Worm (Caenorhabditis elegans) whole organism, L1 larva: ENCODE data around the gene F53F8.5.
A peak's percentile ranks its signal among the peaks of the same experiment; 100 is the strongest.

Source experiments
- C04F5.9 ChIP-seq: sonication (generic microtip); optimal IDR thresholded peaks from 2 replicates; lab custom pipeline; 2016; ENCODE audit warnings: missing genetic modification characterization, missing compliant biosample characterization
- C16A3.4 ChIP-seq: fragments of 150-350 bp; optimal IDR thresholded peaks from 2 replicates; lab custom pipeline; 2014; ENCODE audit warnings: missing biosample characterization, missing genetic modification characterization
- alr-1 ChIP-seq: fragments of 200-800 bp; sonication (Bioruptor generic); optimal IDR thresholded peaks from 2 replicates; lab custom pipeline; 2018; ENCODE audit warnings: borderline replicate concordance, mild to moderate bottlenecking, missing genetic modification characterization, missing compliant biosample characterization
- ceh-82 ChIP-seq, 3 experiments: fragments of 150-350 bp in 1 of 3; sonication (generic microtip) in 2 of 3; optimal IDR thresholded peaks; 2 replicates each; lab custom pipeline; 2014 to 2017; ENCODE audit warnings: missing biosample characterization in 3 of 3, missing genetic modification characterization in 3 of 3
- ceh-88 ChIP-seq: fragments of 200-800 bp; sonication (Bioruptor generic); IDR thresholded peaks from 2 replicates; pipeline ENCODE4 v1.3.6; 2022; ENCODE audit warnings: missing genetic modification characterization, missing compliant biosample characterization
- dpl-1 ChIP-seq, 3 experiments: fragments of 150-350 bp in 2 of 3; sonication (generic microtip) in 1 of 3; optimal IDR thresholded peaks; 2 replicates each; lab custom pipeline; 2014 to 2017; ENCODE audit warnings: missing biosample characterization in 3 of 3, missing genetic modification characterization in 3 of 3, missing genetic modification reagents in 3 of 3
- efl-1 ChIP-seq, 4 experiments: fragments of 150-350 bp; optimal IDR thresholded peaks in 3 of 4; peaks in 1 of 4; 1 replicate in 1 of 4; 2 replicates in 3 of 4; lab custom pipeline; 2014; ENCODE audit warnings: missing biosample characterization in 2 of 4, missing genetic modification characterization in 2 of 4, missing genetic modification reagents in 2 of 4
- egl-13 ChIP-seq: sonication (generic microtip); optimal IDR thresholded peaks from 2 replicates; lab custom pipeline; 2016; ENCODE audit warnings: missing genotype, missing genetic modification reagents, missing genetic modification characterization, missing compliant biosample characterization
- egl-27 ChIP-seq, 2 experiments: fragments of 150-350 bp in 1 of 2; sonication (generic microtip); optimal IDR thresholded peaks; 3 replicates each; lab custom pipeline; 2017 to 2018; ENCODE audit warnings: missing biosample characterization in 2 of 2, missing genetic modification characterization in 2 of 2, missing genetic modification reagents in 2 of 2
- elt-2 ChIP-seq: sonication (generic microtip); optimal IDR thresholded peaks from 2 replicates; lab custom pipeline; 2016; ENCODE audit warnings: missing genetic modification characterization, mild to moderate bottlenecking, inconsistent platforms, missing compliant biosample characterization, missing genetic modification reagents
- elt-3 ChIP-seq, 6 experiments: fragments of 150-350 bp in 1 of 6; sonication (generic microtip); optimal IDR thresholded peaks; 2 replicates each; lab custom pipeline; 2017 to 2018; ENCODE audit warnings: missing biosample characterization in 6 of 6, missing genetic modification characterization in 6 of 6, inconsistent platforms in 1 of 6
- ets-5 ChIP-seq: fragments of 200-800 bp; sonication (Bioruptor generic); IDR thresholded peaks from 2 replicates; pipeline ENCODE4 v1.3.6; 2022; ENCODE audit warnings: missing genetic modification characterization, missing compliant biosample characterization
- fkh-10 ChIP-seq: sonication (generic microtip); optimal IDR thresholded peaks from 2 replicates; lab custom pipeline; 2017; ENCODE audit warnings: missing biosample characterization, missing genetic modification reagents, missing genetic modification characterization
- fkh-8 ChIP-seq: sonication (generic microtip); optimal IDR thresholded peaks from 2 replicates; lab custom pipeline; 2016; ENCODE audit warnings: mild to moderate bottlenecking, missing genetic modification characterization, missing compliant biosample characterization
- fos-1 ChIP-seq: fragments of 150-350 bp; optimal IDR thresholded peaks from 2 replicates; lab custom pipeline; 2014; ENCODE audit warnings: missing biosample characterization, missing genetic modification characterization
- grh-1 ChIP-seq: fragments of 200-800 bp; sonication (Bioruptor generic); IDR thresholded peaks from 2 replicates; pipeline ENCODE4 v1.3.6; 2022; ENCODE audit warnings: missing genetic modification reagents, missing genetic modification characterization, missing compliant biosample characterization
- hlh-17 ChIP-seq: fragments of 200-800 bp; sonication (Bioruptor generic); optimal IDR thresholded peaks from 2 replicates; lab custom pipeline; 2018; ENCODE audit warnings: missing genetic modification characterization, mild to moderate bottlenecking, missing compliant biosample characterization, moderate library complexity, borderline replicate concordance
- hlh-4 ChIP-seq: sonication (generic microtip); optimal IDR thresholded peaks from 2 replicates; lab custom pipeline; 2016; ENCODE audit warnings: mild to moderate bottlenecking, missing genetic modification characterization, missing compliant biosample characterization
- hpl-2 ChIP-seq: fragments of 150-350 bp; optimal IDR thresholded peaks from 2 replicates; lab custom pipeline; 2014; ENCODE audit warnings: missing biosample characterization, missing genetic modification reagents, missing genetic modification characterization
- irx-1 ChIP-seq: sonication (generic microtip); optimal IDR thresholded peaks from 2 replicates; lab custom pipeline; 2016; ENCODE audit warnings: missing genetic modification characterization, missing compliant biosample characterization
- isw-1 ChIP-seq: fragments of 200-800 bp; sonication (Bioruptor generic); IDR thresholded peaks from 2 replicates; pipeline ENCODE4 v1.3.6; 2022; ENCODE audit warnings: missing genetic modification characterization, missing compliant biosample characterization
- lin-35 ChIP-seq, 2 experiments: fragments of 150-350 bp; optimal IDR thresholded peaks; 2 replicates each; lab custom pipeline; 2014; ENCODE audit warnings: missing biosample characterization in 2 of 2, missing genetic modification characterization in 2 of 2, missing genetic modification reagents in 2 of 2
- lin-39 ChIP-seq: fragments of 150-350 bp; optimal IDR thresholded peaks from 2 replicates; lab custom pipeline; 2014; ENCODE audit warnings: missing biosample characterization, missing genetic modification reagents, missing genetic modification characterization
- lsy-2 ChIP-seq, 2 experiments: fragments of 150-350 bp; optimal IDR thresholded peaks; 2 replicates each; lab custom pipeline; 2014; ENCODE audit warnings: missing biosample characterization in 2 of 2, missing genetic modification characterization in 2 of 2
- mab-9 ChIP-seq: fragments of 200-800 bp; sonication (Bioruptor generic); IDR thresholded peaks from 2 replicates; pipeline ENCODE4 v1.3.6; 2022; ENCODE audit warnings: missing genetic modification reagents, missing genetic modification characterization, missing compliant biosample characterization
- mdl-1 ChIP-seq, 2 experiments: fragments of 150-350 bp; optimal IDR thresholded peaks; 2 replicates each; lab custom pipeline; 2014 to 2017; ENCODE audit warnings: missing biosample characterization in 2 of 2, missing genetic modification characterization in 2 of 2, inconsistent platforms in 1 of 2
- mep-1 ChIP-seq: fragments of 150-350 bp; optimal IDR thresholded peaks from 2 replicates; lab custom pipeline; 2014; ENCODE audit warnings: missing biosample characterization, missing genetic modification characterization
- nhr-12 ChIP-seq: sonication (generic microtip); optimal IDR thresholded peaks from 2 replicates; lab custom pipeline; 2017; ENCODE audit warnings: missing biosample characterization, missing genetic modification characterization
- nhr-20 ChIP-seq: sonication (generic microtip); optimal IDR thresholded peaks from 2 replicates; lab custom pipeline; 2016; ENCODE audit warnings: mild to moderate bottlenecking, missing genetic modification characterization, missing compliant biosample characterization
- nhr-237 ChIP-seq: fragments of 150-350 bp; optimal IDR thresholded peaks from 2 replicates; lab custom pipeline; 2014; ENCODE audit warnings: missing biosample characterization, missing genetic modification characterization
- nhr-28 ChIP-seq: fragments of 150-350 bp; optimal IDR thresholded peaks from 2 replicates; lab custom pipeline; 2014; ENCODE audit warnings: missing biosample characterization, missing genetic modification characterization
- nhr-71 ChIP-seq: sonication (generic microtip); optimal IDR thresholded peaks from 2 replicates; lab custom pipeline; 2016; ENCODE audit warnings: mild to moderate bottlenecking, missing genetic modification characterization, moderate library complexity, missing compliant biosample characterization
- pag-3 ChIP-seq: sonication (generic microtip); optimal IDR thresholded peaks from 2 replicates; lab custom pipeline; 2017; ENCODE audit warnings: missing genetic modification characterization, mild to moderate bottlenecking, missing compliant biosample characterization, antibody characterized with exemption, borderline replicate concordance; ENCODE audit not compliant: insufficient read depth
- pqm-1 ChIP-seq: sonication (generic microtip); optimal IDR thresholded peaks from 3 replicates; lab custom pipeline; 2017; ENCODE audit warnings: missing biosample characterization, missing genetic modification characterization
- rnt-1 ChIP-seq: sonication (generic microtip); optimal IDR thresholded peaks from 2 replicates; lab custom pipeline; 2016; ENCODE audit warnings: mild to moderate bottlenecking, missing genetic modification characterization, moderate library complexity, missing compliant biosample characterization
- skn-1 ChIP-seq: fragments of 150-350 bp; optimal IDR thresholded peaks from 2 replicates; lab custom pipeline; 2014; ENCODE audit warnings: missing biosample characterization, missing genetic modification characterization
- snpc-4 ChIP-seq: fragments of 150-350 bp; optimal IDR thresholded peaks from 2 replicates; lab custom pipeline; 2014; ENCODE audit warnings: missing biosample characterization, missing genetic modification characterization
- sox-4 ChIP-seq: sonication (generic microtip); optimal IDR thresholded peaks from 2 replicates; lab custom pipeline; 2016; ENCODE audit warnings: missing genetic modification characterization, missing compliant biosample characterization
- sptf-1 ChIP-seq: fragments of 150-350 bp; optimal IDR thresholded peaks from 2 replicates; lab custom pipeline; 2014; ENCODE audit warnings: missing biosample characterization, missing genetic modification characterization
- swsn-7 ChIP-seq: sonication (generic microtip); optimal IDR thresholded peaks from 2 replicates; lab custom pipeline; 2016; ENCODE audit warnings: missing genetic modification characterization, missing compliant biosample characterization
- unc-30 ChIP-seq: sonication (generic microtip); optimal IDR thresholded peaks from 2 replicates; lab custom pipeline; 2017; ENCODE audit warnings: missing biosample characterization, missing genetic modification characterization
- vab-15 ChIP-seq: sonication (generic microtip); optimal IDR thresholded peaks from 2 replicates; lab custom pipeline; 2017; ENCODE audit warnings: missing genotype, mild to moderate bottlenecking, missing genetic modification characterization, missing compliant biosample characterization
- xbp-1 ChIP-seq: sonication (generic microtip); optimal IDR thresholded peaks from 2 replicates; lab custom pipeline; 2016; ENCODE audit warnings: missing genetic modification characterization, missing compliant biosample characterization
- zag-1 ChIP-seq: fragments of 150-350 bp; optimal IDR thresholded peaks from 2 replicates; lab custom pipeline; 2014; ENCODE audit warnings: missing biosample characterization, missing genetic modification characterization
- ztf-11 ChIP-seq, 2 experiments: sonication (generic microtip); optimal IDR thresholded peaks; 2 replicates each; lab custom pipeline; 2016 to 2017; ENCODE audit warnings: missing genetic modification characterization in 2 of 2, missing biosample characterization in 1 of 2, missing compliant biosample characterization in 1 of 2
- ztf-4 ChIP-seq: fragments of 150-350 bp; optimal IDR thresholded peaks from 2 replicates; lab custom pipeline; 2014; ENCODE audit warnings: missing biosample characterization, missing genetic modification characterization

Gene F53F8.5

ce11 chrV:20728763-20729350 is 25.0 kb upstream of the F53F8.5 start, which contains the start of gene ipla-3 (continued):
- TF ChIP-seq nhr-71 (tag; lab: Kevin White, UChicago) (peak; percentile 68), sox-4 (tag; lab: Kevin White, UChicago) (no peak), mdl-1 (tag; optimal IDR thresholded peaks at IDR 0.05; lab: Kevin White, UChicago) (peak in 1 of 2 experiments; percentile 71), C04F5.9 (tag; lab: Kevin White, UChicago) (no peak), lin-35 (GFP tag; optimal IDR thresholded peaks at IDR 0.05; lab: Kevin White, UChicago) (peak; percentile 20 to 60), nhr-28 (tag; lab: Kevin White, UChicago) (no peak), egl-27 (tag; optimal IDR thresholded peaks at IDR 0.05; lab: Kevin White, UChicago) (no peak), sptf-1 (no peak), snpc-4 (tag; lab: Kevin White, UChicago) (peak; percentile 18), xbp-1 (tag; lab: Kevin White, UChicago) (peak; percentile 7), efl-1 (optimal IDR thresholded peaks at IDR 0.05; lab: Kevin White, UChicago) (peak; percentile 28 to 42), efl-1 (GFP tag; optimal IDR thresholded peaks at IDR 0.05 in 1 of 2; lab: Kevin White, UChicago) (peak in 1 of 2 experiments; percentile 85), hlh-4 (tag; lab: Kevin White, UChicago) (no peak), elt-2 (tag; lab: Kevin White, UChicago) (peak; percentile 77), ceh-88 (no peak), lsy-2 (tag; optimal IDR thresholded peaks at IDR 0.05; lab: Kevin White, UChicago) (peak; percentile 22 to 59), ceh-82 (tag; optimal IDR thresholded peaks at IDR 0.05; lab: Kevin White, UChicago) (peak in 2 of 3 experiments; percentile 21 to 53), swsn-7 (tag; lab: Kevin White, UChicago) (peak; percentile 42), dpl-1 (GFP tag; optimal IDR thresholded peaks at IDR 0.05; lab: Kevin White, UChicago) (peak in 2 of 3 experiments; percentile 21 to 36), mep-1 (tag; lab: Kevin White, UChicago) (peak; percentile 56), ztf-4 (peak; percentile 10), zag-1 (tag; lab: Kevin White, UChicago) (no peak), elt-3 (tag; optimal IDR thresholded peaks at IDR 0.05; lab: Kevin White, UChicago) (no peak), C16A3.4 (no peak), rnt-1 (tag; lab: Kevin White, UChicago) (no peak), hlh-17 (GFP tag; lab: Kevin White, UChicago) (no peak)

- TF ChIP-seq nhr-237 (tag; lab: Kevin White, UChicago) (no peak), ztf-11 (tag; optimal IDR thresholded peaks at IDR 0.05; lab: Kevin White, UChicago) (no peak), lin-39 (no peak), unc-30 (tag; lab: Kevin White, UChicago) (no peak)
These were observed 23.6 kb upstream of the F53F8.5 start for ce11 chrV:20727458-20727857.

DNA sequence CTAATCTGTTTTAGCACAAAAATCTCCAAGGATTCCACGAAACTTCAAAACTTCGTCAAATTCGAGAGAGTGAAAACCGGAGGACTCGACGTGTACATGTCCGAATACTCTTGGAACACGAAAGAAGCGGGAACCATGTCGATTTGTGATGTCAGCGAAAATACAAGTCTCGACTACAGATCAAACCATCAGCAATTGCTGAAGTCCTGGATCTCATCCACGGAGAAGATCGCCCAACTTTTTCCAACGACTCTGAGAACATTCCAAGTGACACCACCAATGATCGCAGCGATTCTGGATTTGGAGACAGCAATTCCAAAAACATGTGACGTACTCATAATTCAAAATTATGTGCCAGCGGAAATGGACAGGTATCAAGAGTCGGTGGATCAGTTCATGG is 18.6 kb upstream of the F53F8.5 start:
- TF ChIP-seq mab-9 (no peak), nhr-20 (tag; lab: Kevin White, UChicago) (no peak), efl-1 (optimal IDR thresholded peaks at IDR 0.05; lab: Kevin White, UChicago) (no peak), efl-1 (GFP tag; optimal IDR thresholded peaks at IDR 0.05 in 1 of 2; lab: Kevin White, UChicago) (peak in 1 of 2 experiments; percentile 58)

ce11 chrV:20721934-20722333 is 18.1 kb upstream of the F53F8.5 start, which contains the start of gene Y44A6C.2:
TSS of gene Y44A6C.2 (plus strand) at chrV:20722234.
- no peak for TF ChIP-seq nhr-12 (tag; lab: Kevin White, UChicago)
- no peak for TF ChIP-seq skn-1
- no peak for TF ChIP-seq alr-1 (tag; lab: Kevin White, UChicago)
- no peak for TF ChIP-seq hlh-4 (tag; lab: Kevin White, UChicago)
- no peak for TF ChIP-seq mdl-1 (tag; optimal IDR thresholded peaks at IDR 0.05; lab: Kevin White, UChicago)
- no peak for TF ChIP-seq vab-15 (tag; lab: Kevin White, UChicago)
- no peak for TF ChIP-seq fkh-8 (tag; lab: Kevin White, UChicago)
- no peak for TF ChIP-seq ets-5 (GFP tag; lab: Robert Waterston, UW)
- no peak for TF ChIP-seq pag-3 (tag; lab: Kevin White, UChicago)
- no peak for TF ChIP-seq pqm-1 (tag; lab: Kevin White, UChicago)
- TF ChIP-seq grh-1: no peak
- no peak for TF ChIP-seq fkh-10
- no peak for TF ChIP-seq irx-1 (tag; lab: Kevin White, UChicago)
- TF ChIP-seq ceh-82 (tag; optimal IDR thresholded peaks at IDR 0.05; lab: Kevin White, UChicago): no peak
- no peak for TF ChIP-seq hpl-2 (GFP tag; lab: Kevin White, UChicago)
- no peak for TF ChIP-seq C04F5.9 (tag; lab: Kevin White, UChicago)
- TF ChIP-seq isw-1 (GFP tag; lab: Robert Waterston, UW): no peak
- TF ChIP-seq egl-13: no peak
- TF ChIP-seq fos-1 (tag; lab: Kevin White, UChicago): no peak
- TF ChIP-seq, all 84 proteins: peak for 0
